Worm (Caenorhabditis elegans): Measurements from ENCODE around the gene mask-1.

The mask-1 gene

ce11 chrIV:10380626-10381025, 5.9 kb downstream of the mask-1 start:
- TF ChIP-seq F37B4.10 (GFP tag; IDR thresholded peaks at IDR 0.05), result no peak
- TF ChIP-seq bed-2 (GFP tag; IDR thresholded peaks at IDR 0.05), result no peak
- no peak for TF ChIP-seq F52B5.7 (tag; optimal IDR thresholded peaks at IDR 0.05)
- TF ChIP-seq fkh-3 (tag; optimal IDR thresholded peaks at IDR 0.05), result no peak
- no peak for TF ChIP-seq atf-7 (tag; optimal IDR thresholded peaks at IDR 0.05)
- no peak for TF ChIP-seq ztf-22 (GFP tag; optimal IDR thresholded peaks at IDR 0.05)
- no peak for TF ChIP-seq F10E7.11 (tag; optimal IDR thresholded peaks at IDR 0.05)
- no peak for TF ChIP-seq ztf-25 (GFP tag; IDR thresholded peaks at IDR 0.05)
- TF ChIP-seq athp-1 (tag; optimal IDR thresholded peaks at IDR 0.05), result no peak
- TF ChIP-seq D2030.7 (GFP tag; IDR thresholded peaks at IDR 0.05), result no peak
- TF ChIP-seq him-1 (tag; optimal IDR thresholded peaks at IDR 0.05), result no peak
- TF ChIP-seq sdz-38 (tag; optimal IDR thresholded peaks at IDR 0.05), result no peak
- TF ChIP-seq attf-3 (GFP tag; conservative IDR thresholded peaks at IDR 0.05), result no peak
- no peak for TF ChIP-seq hlh-26 (GFP tag; conservative IDR thresholded peaks at IDR 0.05)
- TF ChIP-seq snpc-1.1 (tag; optimal IDR thresholded peaks at IDR 0.05; ENCODE audit: insufficient read depth), result no peak
- no peak for TF ChIP-seq ceh-27 (GFP tag; optimal IDR thresholded peaks at IDR 0.05)
- no peak for TF ChIP-seq snpc-1.3 (tag; optimal IDR thresholded peaks at IDR 0.05; ENCODE audit: insufficient read depth)
- TF ChIP-seq mxl-1 (tag; optimal IDR thresholded peaks at IDR 0.05), result no peak
- TF ChIP-seq F57C9.4 (tag; optimal IDR thresholded peaks at IDR 0.05), result no peak
- no peak for TF ChIP-seq hmg-20 (GFP tag; IDR thresholded peaks at IDR 0.05)
- TF ChIP-seq Y53G8AR.9 (GFP tag; conservative IDR thresholded peaks at IDR 0.05), result no peak
- TF ChIP-seq unc-130 (GFP tag; optimal IDR thresholded peaks at IDR 0.05), result no peak
- TF ChIP-seq pbrm-1 (GFP tag; IDR thresholded peaks at IDR 0.05), result 0 out of 2 replicates have a peak, but pooled peaks have one; percentile 32
- 0 out of 2 replicates have a peak, but pooled peaks have one; percentile 7 for TF ChIP-seq Y67H2A.10 (GFP tag; conservative IDR thresholded peaks at IDR 0.05)
- TF ChIP-seq Y56A3A.18 (GFP tag; IDR thresholded peaks at IDR 0.05), result peak; percentile 82; the same call in 1 of the 2 replicates
- no peak for TF ChIP-seq nfyb-1 (GFP tag; IDR thresholded peaks at IDR 0.05)
- no peak for TF ChIP-seq nfya-2 (GFP tag; IDR thresholded peaks at IDR 0.05)
- TF ChIP-seq Y95B8A.8 (GFP tag; IDR thresholded peaks at IDR 0.05), result no peak; the same call in 1 of the 2 replicates
- TF ChIP-seq sptf-2 (GFP tag; optimal IDR thresholded peaks at IDR 0.05), result no peak
- TF ChIP-seq tbx-9 (tag; optimal IDR thresholded peaks at IDR 0.05; ENCODE audit: borderline replicate concordance), result no peak
- TF ChIP-seq hmg-1.2 (GFP tag; IDR thresholded peaks at IDR 0.05), result peak; percentile 72
- no peak for TF ChIP-seq T07F8.4 (tag; optimal IDR thresholded peaks at IDR 0.05)
- no peak for TF ChIP-seq F39B2.1 (GFP tag; IDR thresholded peaks at IDR 0.05)
- no peak for TF ChIP-seq B0035.1 (tag; optimal IDR thresholded peaks at IDR 0.05)
- TF ChIP-seq ama-1 (optimal IDR thresholded peaks at IDR 0.05), result no peak
- TF ChIP-seq ama-1 (GFP tag; optimal IDR thresholded peaks at IDR 0.05), result no peak
- no peak for TF ChIP-seq egl-18 (GFP tag; IDR thresholded peaks at IDR 0.05)
- TF ChIP-seq ceh-40 (GFP tag; IDR thresholded peaks at IDR 0.05), result no peak
- no peak for TF ChIP-seq tbp1 (GFP tag; optimal IDR thresholded peaks at IDR 0.05)
- TF ChIP-seq pha-4 (tag; optimal IDR thresholded peaks at IDR 0.05), result no peak
- TF ChIP-seq nhr-90 (tag; optimal IDR thresholded peaks at IDR 0.05), result no peak
- TF ChIP-seq rpc-1 (optimal IDR thresholded peaks at IDR 0.05), result no peak
- TF ChIP-seq rpc-1 (tag; optimal IDR thresholded peaks at IDR 0.05), result no peak
- no peak for TF ChIP-seq akir-1 (GFP tag; optimal IDR thresholded peaks at IDR 0.05)
- TF ChIP-seq ztf-26 (tag; optimal IDR thresholded peaks at IDR 0.05), result peak; percentile 27
- TF ChIP-seq snpc-4 (GFP tag; optimal IDR thresholded peaks at IDR 0.05), result no peak
- peak in 1 of 4 experiments; percentile 20 for TF ChIP-seq snpc-4 (tag; optimal IDR thresholded peaks at IDR 0.05)
- no peak for TF ChIP-seq dpl-1 (GFP tag; optimal IDR thresholded peaks at IDR 0.05)
- TF ChIP-seq C06A6.2 (GFP tag; conservative IDR thresholded peaks at IDR 0.05), result no peak
- no peak for TF ChIP-seq ceh-100 (GFP tag; IDR thresholded peaks at IDR 0.05)
- TF ChIP-seq somi-1 (GFP tag; optimal IDR thresholded peaks at IDR 0.05), result peak; percentile 28
